Fruit fly (Drosophila melanogaster): ENCODE measurements around the gene Sod1.
A peak's percentile ranks its signal among the peaks of the same experiment; 100 is the strongest.

Gene Sod1

DNA sequence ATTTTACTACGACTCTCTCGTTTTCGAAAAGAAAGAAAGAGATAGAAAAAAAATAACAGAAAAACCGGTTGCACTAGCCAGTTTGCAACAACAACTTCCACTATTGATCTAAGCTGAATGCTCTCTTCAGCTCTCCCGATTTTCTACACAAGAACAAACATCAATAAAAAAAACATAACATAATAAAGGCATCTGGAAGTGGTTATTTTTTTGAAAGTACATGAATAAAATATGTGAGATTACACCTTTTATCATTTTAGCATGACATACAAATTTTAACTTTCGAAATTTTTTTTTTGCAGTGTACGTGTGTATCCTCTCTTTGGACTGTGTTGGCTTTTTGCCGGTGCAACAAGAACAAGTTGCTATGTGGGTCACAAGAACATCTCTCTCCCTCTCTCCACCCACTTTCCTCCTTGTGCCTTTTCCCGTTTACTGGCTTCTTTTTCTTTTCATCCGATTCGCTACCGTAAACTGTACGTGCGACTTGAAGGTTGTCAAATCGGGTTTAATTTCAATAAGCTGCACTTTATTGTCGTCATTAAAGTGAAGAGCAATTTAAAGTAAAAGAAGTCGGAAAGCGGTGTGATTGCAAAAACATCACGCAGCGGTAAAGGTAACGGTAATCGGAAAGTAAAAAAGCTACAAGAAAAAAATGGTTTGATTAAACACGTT lies 28.8 kb downstream of the Sod1 start (continued):
- TF ChIP-seq grau (tag; optimal IDR thresholded peaks at IDR 0.05) (peak; percentile 93), row (GFP tag; IDR thresholded peaks at IDR 0.05) (peak; percentile 97), az2 (GFP tag; optimal IDR thresholded peaks at IDR 0.05) (peak; percentile 98), CG14050 (GFP tag; IDR thresholded peaks at IDR 0.05) (peak; percentile 93), pita (GFP tag; optimal IDR thresholded peaks at IDR 0.05) (no peak), sug (tag; optimal IDR thresholded peaks at IDR 0.05) (peak; percentile 75), ssp (GFP tag; IDR thresholded peaks at IDR 0.05) (peak; percentile 86), Ets97D (GFP tag; optimal IDR thresholded peaks at IDR 0.05) (peak; percentile 88), tio (GFP tag; optimal IDR thresholded peaks at IDR 0.05) (peak; percentile 95), en (GFP tag; optimal IDR thresholded peaks at IDR 0.05) (peak; percentile 94), CkIIα-i1 (GFP tag; IDR thresholded peaks at IDR 0.05) (peak; percentile 66; the same call in 1 of the 2 replicates), lab (GFP tag; optimal IDR thresholded peaks at IDR 0.05) (peak; percentile 94), Ets65A (GFP tag) (peak; percentile 98), Oli (tag; optimal IDR thresholded peaks at IDR 0.05) (peak; percentile 98), CG14667 (GFP tag; IDR thresholded peaks at IDR 0.05) (peak; percentile 92), CG3847 (GFP tag; IDR thresholded peaks at IDR 0.05) (peak; percentile 90), CG4404 (GFP tag; IDR thresholded peaks at IDR 0.05) (peak; percentile 91), HmgZ (tag; optimal IDR thresholded peaks at IDR 0.05) (peak; percentile 94), CG32767 (GFP tag; IDR thresholded peaks at IDR 0.05) (peak; percentile 97), CG1792 (GFP tag; optimal IDR thresholded peaks at IDR 0.05) (peak; percentile 95), CG17186 (GFP tag; optimal IDR thresholded peaks at IDR 0.05) (peak; percentile 82), CG14710 (tag; optimal IDR thresholded peaks at IDR 0.05) (peak; percentile 97), Dip2 (GFP tag; IDR thresholded peaks at IDR 0.05) (peak; percentile 36; the same call in 1 of the 2 replicates), pnt (GFP tag; optimal IDR thresholded peaks at IDR 0.05) (peak; percentile 96), CG31388 (GFP tag; optimal IDR thresholded peaks at IDR 0.05) (peak; percentile 93), CG18599 (GFP tag; optimal IDR thresholded peaks at IDR 0.05) (peak; percentile 92), fd64A (GFP tag; optimal IDR thresholded peaks at IDR 0.05) (peak; percentile 88), B-H2 (GFP tag; optimal IDR thresholded peaks at IDR 0.05) (no peak), tin (GFP tag; optimal IDR thresholded peaks at IDR 0.05) (peak; percentile 97), CG30431 (GFP tag; optimal IDR thresholded peaks at IDR 0.05) (peak; percentile 92), Camta (GFP tag; optimal IDR thresholded peaks at IDR 0.05) (peak; percentile 97), crc (GFP tag; optimal IDR thresholded peaks at IDR 0.05) (peak; percentile 95), HLH4C (GFP tag; IDR thresholded peaks at IDR 0.05; ENCODE audit: partially characterized antibody) (no peak), CG3995 (GFP tag; optimal IDR thresholded peaks at IDR 0.05) (peak; percentile 46), HLHmδ (GFP tag; optimal IDR thresholded peaks at IDR 0.05) (no peak), ftz-f1 (GFP tag; optimal IDR thresholded peaks at IDR 0.05) (no peak), ranshi (GFP tag; IDR thresholded peaks at IDR 0.05) (peak; percentile 96), gro (GFP tag; optimal IDR thresholded peaks at IDR 0.05) (peak; percentile 82), CoRest (tag; optimal IDR thresholded peaks at IDR 0.05) (peak; percentile 97), CG34376 (GFP tag; optimal IDR thresholded peaks at IDR 0.05) (peak; percentile 78), CG8089 (GFP tag; optimal IDR thresholded peaks at IDR 0.05) (peak; percentile 97), mam (GFP tag; optimal IDR thresholded peaks at IDR 0.05) (peak; percentile 92), CG13894 (tag; optimal IDR thresholded peaks at IDR 0.05) (no peak), unc-4 (GFP tag; IDR thresholded peaks at IDR 0.05; ENCODE audit: partially characterized antibody) (no peak), ewg (GFP tag; optimal IDR thresholded peaks at IDR 0.05) (peak; percentile 93), Vsx1 (GFP tag; optimal IDR thresholded peaks at IDR 0.05) (peak; percentile 92), CG31224 (GFP tag; IDR thresholded peaks at IDR 0.05) (peak; percentile 80), sisA (GFP tag; IDR thresholded peaks at IDR 0.05) (peak; percentile 95), CG10565 (GFP tag; optimal IDR thresholded peaks at IDR 0.05) (peak; percentile 80), Mrtf (GFP tag; IDR thresholded peaks at IDR 0.05) (peak; percentile 93)

Data from whole organism, embryonic.